Worm (Caenorhabditis elegans) whole organism, midembryonic: ENCODE results near the gene K09C8.7.

ENCODE experiments used
- cog-1 ChIP-seq: sonication (generic microtip); optimal IDR thresholded peaks from 2 replicates; lab custom pipeline; 2016; ENCODE audit warnings: missing genetic modification characterization, missing compliant biosample characterization
- flt-1 ChIP-seq: fragments of 200-800 bp; sonication (Bioruptor generic); IDR thresholded peaks from 2 replicates; pipeline ENCODE4 v1.3.6; 2022; ENCODE audit warnings: missing genetic modification characterization, missing compliant biosample characterization
- klf-2 ChIP-seq: fragments of 200-800 bp; sonication (Bioruptor generic); conservative IDR thresholded peaks from 2 replicates; pipeline ENCODE4 v1.3.6; 2022; ENCODE audit warnings: missing genetic modification reagents, missing genetic modification characterization, missing compliant biosample characterization
- ref-1 ChIP-seq: fragments of 200-800 bp; sonication (Bioruptor generic); conservative IDR thresholded peaks from 2 replicates; pipeline ENCODE4 v1.3.6; 2022; ENCODE audit warnings: missing genetic modification reagents, missing genetic modification characterization, missing compliant biosample characterization
- tab-1 ChIP-seq: fragments of 200-800 bp; sonication (Bioruptor generic); IDR thresholded peaks from 2 replicates; pipeline ENCODE4 v1.3.6; 2022; ENCODE audit warnings: missing genetic modification characterization, missing compliant biosample characterization
- ztf-23 ChIP-seq: fragments of 200-800 bp; sonication (Bioruptor generic); IDR thresholded peaks from 2 replicates; pipeline ENCODE4 v1.3.6; 2022; ENCODE audit warnings: missing genetic modification reagents, missing genetic modification characterization, missing compliant biosample characterization

- TF ChIP-seq flt-1 (GFP tag; lab: Robert Waterston, UW) (no peak), tab-1 (no peak), ztf-23 (GFP tag; lab: Robert Waterston, UW) (no peak), klf-2 (no peak), ref-1 (GFP tag; lab: Robert Waterston, UW) (no peak), cog-1 (tag; lab: Kevin White, UChicago) (no peak)
Measured at ce11 chrX:10958427-10958826, 7.2 kb upstream of the K09C8.7 start, which contains the start of gene nlp-19.
